Fruit fly (Drosophila melanogaster) whole organism, adult: ENCODE data around the gene CG17826.

Source experiments
- CG11617 ChIP-seq: fragments of 200-800 bp; sonication (Bioruptor generic); optimal IDR thresholded peaks from 2 replicates; lab custom pipeline; 2017; ENCODE audit warnings: mild to moderate bottlenecking, missing biosample characterization, missing genetic modification reagents, missing genetic modification characterization
- CG12768 ChIP-seq: fragments of 200-800 bp; sonication (Bioruptor generic); optimal IDR thresholded peaks from 2 replicates; lab custom pipeline; 2017; ENCODE audit warnings: missing biosample characterization, missing genetic modification characterization, mild to moderate bottlenecking, moderate library complexity, missing genetic modification reagents
- CG1620 ChIP-seq: fragments of 200-800 bp; sonication (Bioruptor generic); optimal IDR thresholded peaks from 2 replicates; lab custom pipeline; 2016; ENCODE audit warnings: missing biosample characterization, missing genetic modification characterization
- CG5204 ChIP-seq: fragments of 200-800 bp; sonication (Bioruptor generic); optimal IDR thresholded peaks from 2 replicates; lab custom pipeline; 2016; ENCODE audit warnings: missing biosample characterization, missing genetic modification characterization
- CG7045 ChIP-seq: fragments of 200-800 bp; sonication (Bioruptor generic); optimal IDR thresholded peaks from 2 replicates; lab custom pipeline; 2017; ENCODE audit warnings: missing biosample characterization, mild to moderate bottlenecking, missing genetic modification characterization
- CG7101 ChIP-seq: fragments of 200-800 bp; sonication (Bioruptor generic); optimal IDR thresholded peaks from 2 replicates; lab custom pipeline; 2018; ENCODE audit warnings: missing biosample characterization, mild to moderate bottlenecking, missing genetic modification characterization, moderate library complexity
- Crg-1 ChIP-seq: fragments of 200-800 bp; sonication (Bioruptor generic); optimal IDR thresholded peaks from 2 replicates; lab custom pipeline; 2016; ENCODE audit warnings: missing biosample characterization, missing genetic modification characterization
- Hr96 ChIP-seq: fragments of 200-800 bp; sonication (Bioruptor generic); optimal IDR thresholded peaks from 2 replicates; lab custom pipeline; 2016; ENCODE audit warnings: missing biosample characterization, missing genetic modification characterization
- bab1 ChIP-seq: fragments of 200-800 bp; sonication (Bioruptor generic); optimal IDR thresholded peaks from 3 replicates; lab custom pipeline; 2019; ENCODE audit warnings: missing biosample characterization, mild to moderate bottlenecking, missing genetic modification characterization, moderate library complexity
- cic ChIP-seq: fragments of 200-800 bp; sonication (Bioruptor generic); optimal IDR thresholded peaks from 2 replicates; lab custom pipeline; 2017; ENCODE audit warnings: missing biosample characterization, mild to moderate bottlenecking, missing genetic modification characterization, moderate library complexity
- kay ChIP-seq: fragments of 200-800 bp; sonication (Bioruptor generic); peaks from one replicate; lab custom pipeline; 2016; ENCODE audit warnings: missing biosample characterization, missing genetic modification characterization, borderline replicate concordance
- ovo ChIP-seq: fragments of 200-800 bp; sonication (Bioruptor generic); optimal IDR thresholded peaks from 2 replicates; lab custom pipeline; 2016; ENCODE audit warnings: missing biosample characterization, missing genetic modification characterization
- pad ChIP-seq: fragments of 200-800 bp; sonication (Bioruptor generic); optimal IDR thresholded peaks from 3 replicates; lab custom pipeline; 2017; ENCODE audit warnings: missing biosample characterization, missing genetic modification characterization, mild to moderate bottlenecking, moderate library complexity, missing genetic modification reagents
- toe ChIP-seq: fragments of 200-800 bp; sonication (Bioruptor generic); optimal IDR thresholded peaks from 2 replicates; lab custom pipeline; 2016; ENCODE audit warnings: missing biosample characterization, missing genetic modification characterization

dm6 chr3L:11975811-11976210 lies 26.2 kb downstream of the CG17826 start, which contains the start of gene CG43896:
- TF ChIP-seq toe (GFP tag; lab: Kevin White, UChicago) (no peak), CG5204 (no peak), CG7045 (GFP tag; lab: Kevin White, UChicago) (no peak), CG11617 (GFP tag; lab: Kevin White, UChicago) (no peak), Hr96 (GFP tag; lab: Kevin White, UChicago) (no peak), CG7101 (no peak), ovo (GFP tag; lab: Kevin White, UChicago) (no peak), bab1 (GFP tag; lab: Kevin White, UChicago) (no peak), kay (no peak), CG12768 (GFP tag; lab: Kevin White, UChicago) (no peak), pad (GFP tag; lab: Kevin White, UChicago) (no peak), CG1620 (GFP tag; lab: Kevin White, UChicago) (no peak), cic (no peak), Crg-1 (no peak)
